Worm (Caenorhabditis elegans) whole organism, L4/young adult: ENCODE data around the gene ocr-3.

Experiments used
- W03F9.2 ChIP-seq: fragments of 150-350 bp; optimal IDR thresholded peaks from 2 replicates; lab custom pipeline; 2014; ENCODE audit warnings: missing biosample characterization, missing genetic modification characterization
- dao-5 ChIP-seq: sonication (generic microtip); optimal IDR thresholded peaks from 2 replicates; lab custom pipeline; 2016; ENCODE audit warnings: missing genotype, missing genetic modification characterization, moderate library complexity, missing compliant biosample characterization
- him-1 ChIP-seq: sonication (generic microtip); optimal IDR thresholded peaks from 2 replicates; lab custom pipeline; 2016; ENCODE audit warnings: missing genotype, missing genetic modification reagents, missing genetic modification characterization, missing compliant biosample characterization

DNA sequence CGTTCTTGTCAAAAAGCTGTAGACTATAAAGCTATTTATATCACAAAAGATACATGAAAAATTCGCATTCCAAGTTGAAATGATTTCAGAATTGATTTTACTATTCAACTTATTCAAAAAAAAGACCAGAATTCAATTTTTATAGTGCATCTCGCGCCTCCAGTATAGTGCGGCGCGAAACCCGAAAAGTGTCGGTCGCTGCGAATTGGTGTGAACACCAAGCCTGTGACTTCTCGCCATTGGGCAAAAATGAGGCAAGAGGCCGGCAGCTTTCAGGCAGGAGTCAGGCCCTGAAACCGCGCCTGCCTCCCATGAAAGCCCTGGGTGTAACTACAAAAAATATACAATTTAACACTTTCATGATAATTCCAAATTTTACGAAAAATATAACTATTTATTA is 9.2 kb upstream of the ocr-3 start:
- no peak for TF ChIP-seq him-1 (tag; lab: Kevin White, UChicago)
- no peak for TF ChIP-seq W03F9.2
- no peak for TF ChIP-seq dao-5 (tag; lab: Kevin White, UChicago)
